Worm (Caenorhabditis elegans): Measurements from ENCODE around the gene Y50D4C.6.

Y50D4C.6 gene

ce11 chrV:969005-969562 is 19.4 kb upstream of the Y50D4C.6 start:
- no peak for TF ChIP-seq fkh-8 (tag; optimal IDR thresholded peaks at IDR 0.05)
- no peak for TF ChIP-seq hlh-4 (tag; optimal IDR thresholded peaks at IDR 0.05)
- no peak for TF ChIP-seq ama-1 (optimal IDR thresholded peaks at IDR 0.05)
- TF ChIP-seq efl-3 (GFP tag; optimal IDR thresholded peaks at IDR 0.05): no peak
- no peak for TF ChIP-seq lin-13 (GFP tag; optimal IDR thresholded peaks at IDR 0.05)
- TF ChIP-seq nhr-237 (tag; optimal IDR thresholded peaks at IDR 0.05): no peak
- no peak for TF ChIP-seq lin-35 (GFP tag; optimal IDR thresholded peaks at IDR 0.05)
- TF ChIP-seq pqm-1 (tag; optimal IDR thresholded peaks at IDR 0.05): no peak
- TF ChIP-seq elt-3 (tag; optimal IDR thresholded peaks at IDR 0.05): no peak
- no peak for TF ChIP-seq irx-1 (tag; optimal IDR thresholded peaks at IDR 0.05)
- no peak for TF ChIP-seq nhr-77 (tag; optimal IDR thresholded peaks at IDR 0.05)
- TF ChIP-seq unc-30 (tag; optimal IDR thresholded peaks at IDR 0.05): no peak
- no peak for TF ChIP-seq tbx-2 (tag; optimal IDR thresholded peaks at IDR 0.05)
- no peak for TF ChIP-seq efl-1 (optimal IDR thresholded peaks at IDR 0.05)
- no peak for TF ChIP-seq efl-1 (GFP tag; optimal IDR thresholded peaks at IDR 0.05 in 1 of 2)

DNA sequence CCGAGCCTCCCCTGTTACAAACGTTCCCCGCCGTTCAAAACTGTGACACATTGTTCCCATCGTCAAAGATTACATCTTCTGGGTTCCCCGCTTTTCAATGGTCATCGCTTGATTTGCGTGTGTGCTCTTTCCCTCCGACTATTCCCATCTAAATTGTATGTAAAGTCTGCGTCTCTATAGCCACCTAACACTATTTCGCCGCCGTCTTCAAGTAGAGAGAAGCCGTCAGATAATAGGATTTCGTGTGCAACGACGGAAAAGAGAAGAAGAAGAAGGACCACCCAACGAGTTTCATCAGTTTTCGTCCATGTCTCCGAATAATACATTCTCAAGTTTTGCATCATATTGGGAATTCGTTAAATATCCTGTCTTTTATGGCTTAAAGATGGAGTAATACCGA is 16.5 kb upstream of the Y50D4C.6 start:
- TF ChIP-seq ces-1 (GFP tag; optimal IDR thresholded peaks at IDR 0.05) (peak; percentile 93), ceh-8 (GFP tag; optimal IDR thresholded peaks at IDR 0.05) (peak; percentile 6), tbx-2 (tag; optimal IDR thresholded peaks at IDR 0.05) (peak; percentile 26), lin-13 (GFP tag; optimal IDR thresholded peaks at IDR 0.05) (no peak), ceh-88 (GFP tag; IDR thresholded peaks at IDR 0.05) (no peak), efl-1 (optimal IDR thresholded peaks at IDR 0.05) (peak; percentile 18 to 23), efl-1 (GFP tag; optimal IDR thresholded peaks at IDR 0.05 in 1 of 2) (no peak), mab-9 (GFP tag; IDR thresholded peaks at IDR 0.05) (no peak), unc-86 (tag; optimal IDR thresholded peaks at IDR 0.05) (peak; percentile 16), ceh-82 (tag; optimal IDR thresholded peaks at IDR 0.05) (peak in 2 of 3 experiments; percentile 7 to 17), lin-14 (GFP tag; optimal IDR thresholded peaks at IDR 0.05) (peak; percentile 98), mep-1 (tag; optimal IDR thresholded peaks at IDR 0.05) (no peak), nhr-71 (tag; optimal IDR thresholded peaks at IDR 0.05) (peak; percentile 30), nhr-47 (tag; optimal IDR thresholded peaks at IDR 0.05) (peak; percentile 32), fkh-10 (GFP tag; optimal IDR thresholded peaks at IDR 0.05) (peak; percentile 80), fos-1 (tag; optimal IDR thresholded peaks at IDR 0.05) (no peak), egl-27 (tag; optimal IDR thresholded peaks at IDR 0.05) (no peak), grh-1 (GFP tag; IDR thresholded peaks at IDR 0.05) (no peak), mdl-1 (tag; optimal IDR thresholded peaks at IDR 0.05) (no peak), vab-15 (tag; optimal IDR thresholded peaks at IDR 0.05) (no peak), snu-23 (GFP tag; optimal IDR thresholded peaks at IDR 0.05) (peak; percentile 3), irx-1 (tag; optimal IDR thresholded peaks at IDR 0.05) (no peak), lsy-2 (tag; optimal IDR thresholded peaks at IDR 0.05) (peak in 1 of 2 experiments; percentile 1), dsc-1 (tag; optimal IDR thresholded peaks at IDR 0.05) (peak; percentile 6), zag-1 (tag; optimal IDR thresholded peaks at IDR 0.05) (no peak), unc-98 (GFP tag; IDR thresholded peaks at IDR 0.05) (no peak), egl-13 (tag; optimal IDR thresholded peaks at IDR 0.05) (no peak), fkh-4 (tag; optimal IDR thresholded peaks at IDR 0.05; ENCODE audit: borderline replicate concordance) (no peak), sox-4 (tag; optimal IDR thresholded peaks at IDR 0.05) (no peak), xbp-1 (tag; optimal IDR thresholded peaks at IDR 0.05) (peak; percentile 16), lin-35 (GFP tag; optimal IDR thresholded peaks at IDR 0.05) (peak in 1 of 2 experiments; percentile 1), dpl-1 (GFP tag; optimal IDR thresholded peaks at IDR 0.05) (peak in 1 of 3 experiments; percentile 33)
